Worm (Caenorhabditis elegans) whole organism, L1 larva: ENCODE measurements around the gene oac-53.
A peak's percentile ranks its signal among the peaks of the same experiment; 100 is the strongest.

Source experiments
- C04F5.9 ChIP-seq: sonication (generic microtip); optimal IDR thresholded peaks from 2 replicates; lab custom pipeline; 2016; ENCODE audit warnings: missing genetic modification characterization, missing compliant biosample characterization
- C16A3.4 ChIP-seq: fragments of 150-350 bp; optimal IDR thresholded peaks from 2 replicates; lab custom pipeline; 2014; ENCODE audit warnings: missing biosample characterization, missing genetic modification characterization
- C34B4.2 ChIP-seq: sonication (generic microtip); optimal IDR thresholded peaks from 2 replicates; lab custom pipeline; 2017; ENCODE audit warnings: mild to moderate bottlenecking, missing genetic modification characterization, missing compliant biosample characterization
- Y116A8C.19 ChIP-seq: sonication (generic microtip); optimal IDR thresholded peaks from 2 replicates; lab custom pipeline; 2016; ENCODE audit warnings: missing compliant biosample characterization, missing genetic modification characterization, borderline replicate concordance
- aly-2 ChIP-seq: fragments of 150-350 bp; optimal IDR thresholded peaks from 2 replicates; lab custom pipeline; 2014; ENCODE audit warnings: missing biosample characterization, missing genetic modification characterization
- ama-1 ChIP-seq: fragments of 150-350 bp; optimal IDR thresholded peaks from 2 replicates; lab custom pipeline; 2014
- blmp-1 ChIP-seq: fragments of 150-350 bp; optimal IDR thresholded peaks from 2 replicates; lab custom pipeline; 2014; ENCODE audit warnings: missing biosample characterization, missing genetic modification characterization
- ceh-8 ChIP-seq: fragments of 200-800 bp; sonication (Bioruptor generic); optimal IDR thresholded peaks from 2 replicates; lab custom pipeline; 2018; ENCODE audit warnings: mild to moderate bottlenecking, missing genetic modification characterization, moderate library complexity, missing compliant biosample characterization
- dsc-1 ChIP-seq: sonication (generic microtip); optimal IDR thresholded peaks from 2 replicates; lab custom pipeline; 2016; ENCODE audit warnings: mild to moderate bottlenecking, missing genetic modification characterization, missing compliant biosample characterization
- efl-1 ChIP-seq, 4 experiments: fragments of 150-350 bp; optimal IDR thresholded peaks in 3 of 4; peaks in 1 of 4; 1 replicate in 1 of 4; 2 replicates in 3 of 4; lab custom pipeline; 2014; ENCODE audit warnings: missing biosample characterization in 2 of 4, missing genetic modification characterization in 2 of 4, missing genetic modification reagents in 2 of 4
- efl-3 ChIP-seq: fragments of 200-800 bp; sonication (Bioruptor generic); optimal IDR thresholded peaks from 2 replicates; lab custom pipeline; 2018; ENCODE audit warnings: mild to moderate bottlenecking, missing genetic modification characterization, missing compliant biosample characterization
- egl-13 ChIP-seq: sonication (generic microtip); optimal IDR thresholded peaks from 2 replicates; lab custom pipeline; 2016; ENCODE audit warnings: missing genotype, missing genetic modification reagents, missing genetic modification characterization, missing compliant biosample characterization
- elt-2 ChIP-seq: sonication (generic microtip); optimal IDR thresholded peaks from 2 replicates; lab custom pipeline; 2016; ENCODE audit warnings: missing genetic modification characterization, mild to moderate bottlenecking, inconsistent platforms, missing compliant biosample characterization, missing genetic modification reagents
- fkh-10 ChIP-seq: sonication (generic microtip); optimal IDR thresholded peaks from 2 replicates; lab custom pipeline; 2017; ENCODE audit warnings: missing biosample characterization, missing genetic modification reagents, missing genetic modification characterization
- fkh-4 ChIP-seq: sonication (generic microtip); optimal IDR thresholded peaks from 2 replicates; lab custom pipeline; 2016; ENCODE audit warnings: missing compliant biosample characterization, missing genetic modification characterization, borderline replicate concordance
- fkh-8 ChIP-seq: sonication (generic microtip); optimal IDR thresholded peaks from 2 replicates; lab custom pipeline; 2016; ENCODE audit warnings: mild to moderate bottlenecking, missing genetic modification characterization, missing compliant biosample characterization
- fos-1 ChIP-seq: fragments of 150-350 bp; optimal IDR thresholded peaks from 2 replicates; lab custom pipeline; 2014; ENCODE audit warnings: missing biosample characterization, missing genetic modification characterization
- grh-1 ChIP-seq: fragments of 200-800 bp; sonication (Bioruptor generic); IDR thresholded peaks from 2 replicates; pipeline ENCODE4 v1.3.6; 2022; ENCODE audit warnings: missing genetic modification reagents, missing genetic modification characterization, missing compliant biosample characterization
- isw-1 ChIP-seq: fragments of 200-800 bp; sonication (Bioruptor generic); IDR thresholded peaks from 2 replicates; pipeline ENCODE4 v1.3.6; 2022; ENCODE audit warnings: missing genetic modification characterization, missing compliant biosample characterization
- jun-1 ChIP-seq: fragments of 150-350 bp; optimal IDR thresholded peaks from 2 replicates; lab custom pipeline; 2014; ENCODE audit warnings: missing biosample characterization, missing genetic modification reagents, missing genetic modification characterization
- lin-35 ChIP-seq, 2 experiments: fragments of 150-350 bp; optimal IDR thresholded peaks; 2 replicates each; lab custom pipeline; 2014; ENCODE audit warnings: missing biosample characterization in 2 of 2, missing genetic modification characterization in 2 of 2, missing genetic modification reagents in 2 of 2
- lsy-2 ChIP-seq, 2 experiments: fragments of 150-350 bp; optimal IDR thresholded peaks; 2 replicates each; lab custom pipeline; 2014; ENCODE audit warnings: missing biosample characterization in 2 of 2, missing genetic modification characterization in 2 of 2
- mef-2 ChIP-seq: fragments of 150-350 bp; optimal IDR thresholded peaks from 2 replicates; lab custom pipeline; 2014; ENCODE audit warnings: missing biosample characterization, missing genetic modification characterization
- nhr-20 ChIP-seq: sonication (generic microtip); optimal IDR thresholded peaks from 2 replicates; lab custom pipeline; 2016; ENCODE audit warnings: mild to moderate bottlenecking, missing genetic modification characterization, missing compliant biosample characterization
- nhr-237 ChIP-seq: fragments of 150-350 bp; optimal IDR thresholded peaks from 2 replicates; lab custom pipeline; 2014; ENCODE audit warnings: missing biosample characterization, missing genetic modification characterization
- nhr-47 ChIP-seq: sonication (generic microtip); optimal IDR thresholded peaks from 2 replicates; lab custom pipeline; 2016; ENCODE audit warnings: mild to moderate bottlenecking, missing genetic modification characterization, moderate library complexity, missing compliant biosample characterization
- nhr-84 ChIP-seq: sonication (generic microtip); optimal IDR thresholded peaks from 2 replicates; lab custom pipeline; 2017; ENCODE audit warnings: missing biosample characterization, missing genetic modification characterization
- nhr-85 ChIP-seq: sonication (generic microtip); peaks from one replicate; lab custom pipeline; 2016; ENCODE audit warnings: missing genetic modification characterization, inconsistent platforms, missing compliant biosample characterization
- rnt-1 ChIP-seq: sonication (generic microtip); optimal IDR thresholded peaks from 2 replicates; lab custom pipeline; 2016; ENCODE audit warnings: mild to moderate bottlenecking, missing genetic modification characterization, moderate library complexity, missing compliant biosample characterization
- skn-1 ChIP-seq: fragments of 150-350 bp; optimal IDR thresholded peaks from 2 replicates; lab custom pipeline; 2014; ENCODE audit warnings: missing biosample characterization, missing genetic modification characterization
- snpc-4 ChIP-seq: fragments of 150-350 bp; optimal IDR thresholded peaks from 2 replicates; lab custom pipeline; 2014; ENCODE audit warnings: missing biosample characterization, missing genetic modification characterization
- snu-23 ChIP-seq: sonication (generic microtip); optimal IDR thresholded peaks from 2 replicates; lab custom pipeline; 2016; ENCODE audit warnings: missing genetic modification characterization, missing compliant biosample characterization
- sup-37 ChIP-seq: fragments of 200-800 bp; sonication (Bioruptor generic); optimal IDR thresholded peaks from 2 replicates; lab custom pipeline; 2018; ENCODE audit warnings: mild to moderate bottlenecking, missing genetic modification characterization, missing compliant biosample characterization
- tbx-2 ChIP-seq: sonication (generic microtip); optimal IDR thresholded peaks from 2 replicates; lab custom pipeline; 2016; ENCODE audit warnings: missing genetic modification characterization, missing compliant biosample characterization
- tlp-1 ChIP-seq: fragments of 150-350 bp; optimal IDR thresholded peaks from 2 replicates; lab custom pipeline; 2014; ENCODE audit warnings: missing biosample characterization, missing genetic modification characterization
- unc-130 ChIP-seq: fragments of 150-350 bp; optimal IDR thresholded peaks from 2 replicates; lab custom pipeline; 2017; ENCODE audit warnings: missing biosample characterization, missing genetic modification characterization, inconsistent platforms
- unc-62 ChIP-seq: fragments of 150-350 bp; optimal IDR thresholded peaks from 2 replicates; lab custom pipeline; 2014; ENCODE audit warnings: missing biosample characterization, missing genetic modification reagents, missing genetic modification characterization
- unc-86 ChIP-seq: sonication (generic microtip); optimal IDR thresholded peaks from 2 replicates; lab custom pipeline; 2016; ENCODE audit warnings: missing genetic modification characterization, missing compliant biosample characterization
- xbp-1 ChIP-seq: sonication (generic microtip); optimal IDR thresholded peaks from 2 replicates; lab custom pipeline; 2016; ENCODE audit warnings: missing genetic modification characterization, missing compliant biosample characterization
- zip-4 ChIP-seq: fragments of 200-800 bp; sonication (Bioruptor generic); optimal IDR thresholded peaks from 2 replicates; lab custom pipeline; 2018; ENCODE audit warnings: mild to moderate bottlenecking, missing genetic modification characterization, moderate library complexity, missing compliant biosample characterization
- ztf-11 ChIP-seq, 2 experiments: sonication (generic microtip); optimal IDR thresholded peaks; 2 replicates each; lab custom pipeline; 2016 to 2017; ENCODE audit warnings: missing genetic modification characterization in 2 of 2, missing biosample characterization in 1 of 2, missing compliant biosample characterization in 1 of 2
- ztf-4 ChIP-seq: fragments of 150-350 bp; optimal IDR thresholded peaks from 2 replicates; lab custom pipeline; 2014; ENCODE audit warnings: missing biosample characterization, missing genetic modification characterization

Gene oac-53

DNA sequence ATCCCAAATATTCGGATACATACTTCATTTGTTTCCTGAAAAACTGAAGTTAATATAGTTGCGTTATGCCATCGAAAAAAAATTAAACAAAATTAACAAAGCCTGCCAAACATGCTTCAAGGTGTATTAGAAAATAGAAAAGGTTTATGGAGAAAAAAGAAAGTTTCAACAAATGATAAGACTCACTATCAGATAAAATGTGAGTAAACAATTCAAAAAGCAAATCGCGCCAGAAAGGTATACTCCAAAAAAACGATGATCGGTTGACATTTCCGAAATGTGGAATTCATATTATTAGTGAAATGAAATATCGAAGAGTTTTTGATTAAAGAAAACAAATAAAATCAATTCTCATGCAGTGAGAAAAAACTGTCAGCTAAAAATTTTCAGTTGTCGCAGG, 6.9 kb downstream of the oac-53 start, which contains the start of gene Y70C5A.3:
TSS of gene Y70C5A.3 (minus strand) at position 50 of the 400 bp plus-strand sequence.
- TF ChIP-seq fkh-4 (tag; lab: Kevin White, UChicago): no peak
- peak; percentile 1 for TF ChIP-seq elt-2 (tag; lab: Kevin White, UChicago)

DNA sequence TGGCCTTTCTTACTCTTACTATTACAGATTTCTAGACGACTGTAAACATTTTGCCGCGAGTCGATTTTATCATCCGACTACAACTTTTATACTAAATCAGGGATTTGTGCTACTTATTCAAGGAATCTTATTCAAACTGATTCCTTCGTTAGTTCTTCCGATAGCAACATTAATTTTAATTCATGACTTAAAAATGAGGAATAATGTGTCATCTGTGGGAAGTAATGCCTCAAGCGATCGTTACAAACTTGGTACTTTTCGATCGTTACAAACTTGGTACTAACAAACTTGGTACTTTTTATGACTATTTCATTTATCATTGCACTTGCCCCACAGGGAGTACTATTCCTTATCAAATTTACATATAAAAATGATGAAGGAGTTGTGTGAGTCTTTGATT, 10.3 kb downstream of the oac-53 start, which contains the start of gene Y70C5A.4:
TSS of gene Y70C5A.4 (plus strand) at position 301 of the 400 bp plus-strand sequence.
- TF ChIP-seq Y116A8C.19 (no peak), nhr-237 (tag; lab: Kevin White, UChicago) (no peak), dsc-1 (tag; lab: Kevin White, UChicago) (no peak), sup-37 (GFP tag; lab: Kevin White, UChicago) (no peak), snu-23 (GFP tag; lab: Kevin White, UChicago) (no peak), ztf-11 (tag; optimal IDR thresholded peaks at IDR 0.05; lab: Kevin White, UChicago) (no peak), fkh-10 (GFP tag; lab: Kevin White, UChicago) (no peak), lin-35 (GFP tag; optimal IDR thresholded peaks at IDR 0.05; lab: Kevin White, UChicago) (no peak), nhr-20 (tag; lab: Kevin White, UChicago) (no peak), unc-130 (no peak), C16A3.4 (no peak), aly-2 (no peak), nhr-85 (no peak), elt-2 (tag; lab: Kevin White, UChicago) (no peak), nhr-84 (tag; lab: Kevin White, UChicago) (no peak), mef-2 (no peak), grh-1 (no peak), blmp-1 (tag; lab: Kevin White, UChicago) (no peak)

DNA sequence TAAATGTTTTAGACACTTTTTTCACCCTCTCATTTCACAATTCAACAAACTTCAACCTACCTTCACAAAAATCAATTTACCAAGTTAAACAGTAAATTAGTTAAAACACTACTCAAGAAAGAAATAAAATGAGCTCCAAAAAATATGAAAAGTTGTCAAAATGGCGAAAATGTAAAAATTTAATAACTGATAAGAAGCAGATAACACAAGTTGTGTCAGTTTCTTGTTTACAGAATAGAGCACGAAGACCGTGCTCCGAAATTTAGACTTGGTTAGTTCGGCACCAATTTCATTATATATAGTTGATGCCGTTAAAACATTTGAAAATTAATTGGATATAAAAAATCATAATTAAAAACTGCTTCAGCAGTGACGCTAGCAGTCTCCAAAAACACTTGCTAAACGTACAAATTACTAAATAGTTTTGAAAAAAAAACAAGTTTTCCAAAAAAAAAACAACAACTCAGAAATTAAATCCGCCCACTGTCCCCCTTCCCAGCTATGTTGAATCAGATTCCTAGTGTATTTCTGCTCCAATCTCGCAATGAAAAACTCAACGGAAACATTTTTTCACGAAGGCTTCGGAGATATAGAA, 16.9 kb downstream of the oac-53 start, which contains the start of gene srw-54:
TSS of gene srw-54 (plus strand) at position 545 of the 595 bp plus-strand sequence.
- peak; percentile 57 for TF ChIP-seq elt-2 (tag; lab: Kevin White, UChicago)
- TF ChIP-seq efl-1 (optimal IDR thresholded peaks at IDR 0.05; lab: Kevin White, UChicago): no peak
- TF ChIP-seq efl-1 (GFP tag; optimal IDR thresholded peaks at IDR 0.05 in 1 of 2; lab: Kevin White, UChicago): peak in 1 of 2 experiments; percentile 39
- TF ChIP-seq tlp-1 (tag; lab: Kevin White, UChicago): no peak
- TF ChIP-seq, all 84 proteins: peak for 2

DNA sequence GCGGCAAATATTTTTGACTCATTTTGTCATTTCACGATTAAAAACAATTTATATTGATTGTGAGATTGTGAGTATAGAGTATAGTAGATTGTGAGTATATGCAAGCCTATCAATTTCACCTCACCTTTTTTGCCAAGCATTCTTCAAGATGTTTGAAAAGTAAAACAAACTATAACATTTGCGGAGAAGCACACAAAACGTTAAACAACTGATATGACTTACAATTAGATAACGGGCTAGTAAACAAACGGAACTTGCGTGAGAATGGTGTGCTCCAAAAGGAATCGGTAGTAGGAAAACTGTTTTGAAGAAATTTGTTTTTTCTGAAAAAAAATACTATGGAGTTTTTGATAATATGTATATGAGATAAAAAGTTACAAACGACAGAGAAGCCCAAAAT, 17.7 kb downstream of the oac-53 start:
- TF ChIP-seq jun-1 (peak; percentile 46), elt-2 (tag; lab: Kevin White, UChicago) (peak; percentile 81), unc-86 (tag; lab: Kevin White, UChicago) (no peak), ama-1 (lab: Kevin White, UChicago) (no peak), C04F5.9 (tag; lab: Kevin White, UChicago) (no peak), blmp-1 (tag; lab: Kevin White, UChicago) (no peak), lin-35 (GFP tag; optimal IDR thresholded peaks at IDR 0.05; lab: Kevin White, UChicago) (peak in 1 of 2 experiments; percentile 4)

DNA sequence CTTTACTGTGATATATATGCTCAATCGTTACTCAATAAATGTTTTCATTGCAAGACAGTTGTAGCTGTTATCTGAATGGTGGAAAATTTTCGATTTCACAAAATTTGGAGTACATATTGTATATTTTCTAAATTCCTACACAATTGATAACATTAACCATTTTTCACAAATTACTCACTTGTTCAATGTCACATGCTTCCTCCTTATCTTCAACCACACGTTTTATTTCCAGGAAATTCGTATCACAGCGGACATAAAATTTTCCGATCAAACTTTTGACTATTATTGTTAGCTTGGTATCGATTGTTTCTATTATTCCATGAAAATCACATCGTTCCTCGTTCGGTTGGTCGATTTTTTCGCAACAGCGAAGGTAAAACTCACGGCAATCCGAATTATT, 19.3 kb downstream of the oac-53 start:
- TF ChIP-seq elt-2 (tag; lab: Kevin White, UChicago) (peak; percentile 73), ama-1 (lab: Kevin White, UChicago) (no peak), jun-1 (peak; percentile 42)

DNA sequence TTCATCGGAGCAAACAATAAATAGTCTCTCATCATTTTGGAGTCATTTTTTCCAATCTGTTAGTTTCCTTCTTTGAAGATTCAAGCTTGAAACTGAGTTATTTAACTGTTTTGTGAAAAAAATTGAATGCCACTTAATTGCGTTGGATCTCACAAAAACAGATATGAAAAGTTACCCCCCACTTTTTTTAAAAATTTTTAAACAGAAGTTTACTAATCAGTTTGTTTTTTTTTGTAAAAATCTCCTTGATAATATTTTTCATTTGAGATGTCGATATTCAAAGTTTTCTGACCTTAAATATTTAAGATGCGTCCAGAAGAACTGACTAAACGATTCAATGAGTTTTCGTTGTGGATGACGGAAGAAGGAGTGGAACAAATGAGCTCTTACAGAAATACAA, 21.5 kb downstream of the oac-53 start, which contains the start of gene Y32B12C.1:
TSS of gene Y32B12C.1 (plus strand) at position 301 of the 400 bp plus-strand sequence.
- no peak for TF ChIP-seq tbx-2 (tag; lab: Kevin White, UChicago)
- no peak for TF ChIP-seq isw-1
- TF ChIP-seq C16A3.4: no peak
- no peak for TF ChIP-seq fos-1 (tag; lab: Kevin White, UChicago)
- TF ChIP-seq rnt-1 (tag; lab: Kevin White, UChicago): no peak
- TF ChIP-seq ceh-8 (GFP tag; lab: Kevin White, UChicago): no peak
- no peak for TF ChIP-seq zip-4
- TF ChIP-seq fkh-8 (tag; lab: Kevin White, UChicago): no peak
- no peak for TF ChIP-seq efl-3 (GFP tag; lab: Kevin White, UChicago)
- TF ChIP-seq xbp-1 (tag; lab: Kevin White, UChicago): no peak
- no peak for TF ChIP-seq lin-35 (GFP tag; optimal IDR thresholded peaks at IDR 0.05; lab: Kevin White, UChicago)
- no peak for TF ChIP-seq snpc-4
- no peak for TF ChIP-seq lsy-2 (tag; optimal IDR thresholded peaks at IDR 0.05; lab: Kevin White, UChicago)
- TF ChIP-seq unc-62 (GFP tag; lab: Kevin White, UChicago): no peak
- no peak for TF ChIP-seq nhr-47 (tag; lab: Kevin White, UChicago)
- TF ChIP-seq ztf-4 (tag; lab: Kevin White, UChicago): no peak
- no peak for TF ChIP-seq skn-1 (tag; lab: Kevin White, UChicago)
- TF ChIP-seq C04F5.9 (tag; lab: Kevin White, UChicago): no peak
- TF ChIP-seq egl-13 (tag; lab: Kevin White, UChicago): no peak
- TF ChIP-seq C34B4.2 (tag; lab: Kevin White, UChicago): no peak
- TF ChIP-seq, all 84 proteins: peak for 0
